Fruit fly (Drosophila melanogaster): ENCODE results near the gene CG11068.
"Not testable (repeated sequence)": the region's sequence is repeated elsewhere in the genome, so short reads cannot be mapped to it uniquely, and the experiment has no call there.

The CG11068 gene

dm6 chrX:13999910-14000309 lies 44.9 kb downstream of the CG11068 start, which contains the start of gene Ste12DOR:
Gene Ste12DOR (plus strand): TSS chrX:14000210.
- TF ChIP-seq Rel (GFP tag; optimal IDR thresholded peaks at IDR 0.05); Rel (tag; optimal IDR thresholded peaks at IDR 0.05); Dfd (GFP tag; optimal IDR thresholded peaks at IDR 0.05); CG32264 (GFP tag; optimal IDR thresholded peaks at IDR 0.05): not testable (repeated sequence)
